Fruit fly (Drosophila melanogaster): ENCODE measurements around the gene pnt.

Gene pnt

dm6 chr3R:23331280-23331679, 14.7 kb downstream of the pnt start (continued):
- TF ChIP-seq Lpt (GFP tag; optimal IDR thresholded peaks at IDR 0.05): no peak
- no peak for TF ChIP-seq CG8119 (GFP tag; IDR thresholded peaks at IDR 0.05)
- no peak for TF ChIP-seq fd85E (GFP tag; optimal IDR thresholded peaks at IDR 0.05)
- peak; percentile 11 for TF ChIP-seq fkh (GFP tag; optimal IDR thresholded peaks at IDR 0.05)
- TF ChIP-seq Sox102F (GFP tag; optimal IDR thresholded peaks at IDR 0.05): peak; percentile 7
- no peak for TF ChIP-seq Hr38 (GFP tag; optimal IDR thresholded peaks at IDR 0.05)
- peak; percentile 27 for TF ChIP-seq Sox14 (GFP tag; optimal IDR thresholded peaks at IDR 0.05)
- peak; percentile 30 for TF ChIP-seq achi (GFP tag; optimal IDR thresholded peaks at IDR 0.05)
- peak; percentile 59 for TF ChIP-seq pdm3 (GFP tag; optimal IDR thresholded peaks at IDR 0.05)

dm6 chr3R:23327707-23328106, 18.3 kb downstream of the pnt start:
- no peak for TF ChIP-seq Eip75B (GFP tag; optimal IDR thresholded peaks at IDR 0.05)
- TF ChIP-seq svp (GFP tag): peak; percentile 27

- TF ChIP-seq CG6163 (GFP tag; IDR thresholded peaks at IDR 0.05): peak; percentile 97
- peak; percentile 83 for TF ChIP-seq CG11294 (GFP tag; IDR thresholded peaks at IDR 0.05)
- peak; percentile 95 for TF ChIP-seq CG6808 (GFP tag; optimal IDR thresholded peaks at IDR 0.05)
- peak; percentile 96 for TF ChIP-seq Lpt (GFP tag; optimal IDR thresholded peaks at IDR 0.05)
- TF ChIP-seq Eip78C (GFP tag): peak; percentile 98
- peak; percentile 47 for TF ChIP-seq Sox102F (GFP tag; optimal IDR thresholded peaks at IDR 0.05)
- peak; percentile 90 to 97 for TF ChIP-seq salr (GFP tag; optimal IDR thresholded peaks at IDR 0.05)
- TF ChIP-seq ss (GFP tag; optimal IDR thresholded peaks at IDR 0.05): peak; percentile 96
- peak; percentile 94 for TF ChIP-seq Hr4 (GFP tag; optimal IDR thresholded peaks at IDR 0.05)
- TF ChIP-seq esn (GFP tag; optimal IDR thresholded peaks at IDR 0.05): peak; percentile 67
- peak; percentile 98 for TF ChIP-seq Ets96B (tag; optimal IDR thresholded peaks at IDR 0.05)
- peak; percentile 62 for TF ChIP-seq cyc (GFP tag; optimal IDR thresholded peaks at IDR 0.05)
- TF ChIP-seq CG8632 (GFP tag; optimal IDR thresholded peaks at IDR 0.05): peak; percentile 85
- TF ChIP-seq CG1621 (tag; optimal IDR thresholded peaks at IDR 0.05): peak; percentile 98
- peak; percentile 49 for TF ChIP-seq Met (GFP tag; optimal IDR thresholded peaks at IDR 0.05)
- peak; percentile 90 for TF ChIP-seq CG4318 (GFP tag; optimal IDR thresholded peaks at IDR 0.05)
- TF ChIP-seq achi (GFP tag; optimal IDR thresholded peaks at IDR 0.05): peak; percentile 93
- peak; percentile 92 for TF ChIP-seq CG9139 (GFP tag; optimal IDR thresholded peaks at IDR 0.05)
- TF ChIP-seq dsx (GFP tag; optimal IDR thresholded peaks at IDR 0.05; ENCODE audit: poor library complexity, severe bottlenecking): peak; percentile 96
- peak; percentile 98 for TF ChIP-seq spab (GFP tag; optimal IDR thresholded peaks at IDR 0.05)
- peak; percentile 91 for TF ChIP-seq CG7368 (GFP tag; optimal IDR thresholded peaks at IDR 0.05)
- TF ChIP-seq Ets21C (GFP tag; optimal IDR thresholded peaks at IDR 0.05): peak; percentile 21
- peak; percentile 95 for TF ChIP-seq Sox14 (GFP tag; optimal IDR thresholded peaks at IDR 0.05)
- peak; percentile 95 for TF ChIP-seq CG8119 (GFP tag; IDR thresholded peaks at IDR 0.05)
- peak; percentile 92 for TF ChIP-seq net (GFP tag; optimal IDR thresholded peaks at IDR 0.05)
- TF ChIP-seq Smox (GFP tag; optimal IDR thresholded peaks at IDR 0.05): peak; percentile 41
- peak; percentile 64 for TF ChIP-seq Sox15 (GFP tag; optimal IDR thresholded peaks at IDR 0.05)
- peak; percentile 97 for TF ChIP-seq CG3032 (tag; optimal IDR thresholded peaks at IDR 0.05)
- peak; percentile 79 for TF ChIP-seq CG8319 (GFP tag; optimal IDR thresholded peaks at IDR 0.05)
- peak; percentile 97 for TF ChIP-seq CG32006 (GFP tag; optimal IDR thresholded peaks at IDR 0.05)
- no peak for TF ChIP-seq CG6854 (GFP tag; optimal IDR thresholded peaks at IDR 0.05)
- TF ChIP-seq topi (GFP tag; optimal IDR thresholded peaks at IDR 0.05): peak; percentile 71
- peak; percentile 93 for TF ChIP-seq pdm3 (GFP tag; optimal IDR thresholded peaks at IDR 0.05)
- TF ChIP-seq dac (GFP tag; optimal IDR thresholded peaks at IDR 0.05): peak; percentile 93
- peak; percentile 55 for TF ChIP-seq Hr39 (GFP tag; optimal IDR thresholded peaks at IDR 0.05)
- TF ChIP-seq OdsH (GFP tag; optimal IDR thresholded peaks at IDR 0.05): peak; percentile 93
- no peak for TF ChIP-seq Blimp-1 (GFP tag; optimal IDR thresholded peaks at IDR 0.05)
- peak; percentile 90 for TF ChIP-seq Gug (GFP tag; IDR thresholded peaks at IDR 0.05)
- peak; percentile 92 for TF ChIP-seq acj6 (GFP tag; optimal IDR thresholded peaks at IDR 0.05)
- peak; percentile 97 for TF ChIP-seq CG10669 (GFP tag; optimal IDR thresholded peaks at IDR 0.05)
- peak; percentile 72 for TF ChIP-seq lz (GFP tag; optimal IDR thresholded peaks at IDR 0.05)
- peak; percentile 84 for TF ChIP-seq CG34406 (GFP tag; optimal IDR thresholded peaks at IDR 0.05)
- peak; percentile 96 for TF ChIP-seq CG15336 (GFP tag; IDR thresholded peaks at IDR 0.05)
These were observed 19.7 kb downstream of the pnt start for dm6 chr3R:23326292-23326691.

Data from whole organism, prepupa.